Fruit fly (Drosophila melanogaster): ENCODE measurements around the gene CG11178.

dm6 chrX:13633298-13633891 is 27.9 kb downstream of the CG11178 start:
- TF ChIP-seq CG32006 (GFP tag; optimal IDR thresholded peaks at IDR 0.05) (no peak), Gug (GFP tag; IDR thresholded peaks at IDR 0.05) (no peak)
